Worm (Caenorhabditis elegans) whole organism, L4 larva: Measurements from ENCODE around the gene srh-140.

Experiments
- mdl-1 ChIP-seq, 2 experiments: fragments of 150-350 bp in 1 of 2; sonication (generic microtip) in 1 of 2; optimal IDR thresholded peaks; 2 replicates each; lab custom pipeline; 2014 to 2017; ENCODE audit warnings: missing biosample characterization in 2 of 2, missing genetic modification characterization in 2 of 2
- nhr-77 ChIP-seq: fragments of 150-350 bp; optimal IDR thresholded peaks from 2 replicates; lab custom pipeline; 2014; ENCODE audit warnings: missing biosample characterization, missing genetic modification characterization
- pha-4 ChIP-seq, 2 experiments: fragments of 150-350 bp in 1 of 2; fragments of 200-800 bp in 1 of 2; sonication (Bioruptor generic) in 1 of 2; IDR thresholded peaks in 1 of 2; optimal IDR thresholded peaks in 1 of 2; 2 replicates each; pipeline versions ENCODE4 v1.3.6 to Lab custom; 2014 to 2022; ENCODE audit warnings: missing genetic modification characterization in 2 of 2, missing genetic modification reagents in 2 of 2, missing biosample characterization in 1 of 2, missing compliant biosample characterization in 1 of 2
- unc-62 ChIP-seq, 3 experiments: fragments of 150-350 bp in 1 of 3; sonication (generic microtip); optimal IDR thresholded peaks in 2 of 3; peaks in 1 of 3; 1 replicate in 1 of 3; 2 replicates in 2 of 3; lab custom pipeline; 2014 to 2017; ENCODE audit warnings: missing biosample characterization in 3 of 3, missing genetic modification characterization in 3 of 3, missing genetic modification reagents in 3 of 3, missing genotype in 1 of 3

DNA sequence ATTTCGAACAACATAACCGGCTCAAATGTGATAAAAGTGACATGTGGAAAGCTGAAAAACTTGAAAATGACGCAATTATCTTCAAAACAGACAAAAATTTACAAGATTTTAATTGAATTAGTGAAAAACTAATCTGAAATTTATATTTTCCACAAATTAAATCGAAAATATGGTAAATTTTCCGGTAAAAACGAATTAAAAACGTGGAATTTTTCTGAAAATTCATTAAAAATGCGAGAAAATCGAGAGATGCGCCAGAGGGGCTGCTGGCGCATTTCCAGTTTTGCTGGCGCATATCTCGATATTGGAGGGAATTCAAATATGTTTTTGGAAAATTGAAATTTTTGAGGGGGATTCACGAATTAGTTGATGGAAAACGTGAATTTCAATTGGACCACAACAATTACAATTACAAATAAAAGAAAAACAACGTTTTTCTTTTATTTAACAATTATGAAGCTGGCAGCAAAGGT, 44.2 kb downstream of the srh-140 start, which contains the start of the genes haf-3 and F57A10.2:
- TF ChIP-seq unc-62 (GFP tag; optimal IDR thresholded peaks at IDR 0.05 in 1 of 2; lab: Kevin White, UChicago) (no peak), unc-62 (tag; optimal IDR thresholded peaks at IDR 0.05; lab: Kevin White, UChicago) (no peak), nhr-77 (tag; lab: Kevin White, UChicago) (peak; percentile 90), pha-4 (GFP tag; IDR thresholded peaks at IDR 0.05; lab: Robert Waterston, UW) (peak; percentile 73), pha-4 (tag; optimal IDR thresholded peaks at IDR 0.05; lab: Kevin White, UChicago) (peak; percentile 46), mdl-1 (tag; optimal IDR thresholded peaks at IDR 0.05; lab: Kevin White, UChicago) (peak in 1 of 2 experiments; percentile 21)
